Fruit fly (Drosophila melanogaster): Measurements from ENCODE around the gene Mipp1.
A peak's percentile ranks its signal among the peaks of the same experiment; 100 is the strongest.

The Mipp1 gene

dm6 chr3L:16612152-16612551, 39.0 kb upstream of the Mipp1 start, which contains the start of gene CG4101 (continued):
- TF ChIP-seq stc (GFP tag; IDR thresholded peaks at IDR 0.05) = 0 out of 2 replicates have a peak, but pooled peaks have one; percentile 28
- TF ChIP-seq CG16813 (GFP tag; IDR thresholded peaks at IDR 0.05; ENCODE audit: partially characterized antibody) = peak; percentile 75
- TF ChIP-seq btn (GFP tag; optimal IDR thresholded peaks at IDR 0.05) = no peak
- TF ChIP-seq Tbp (GFP tag; optimal IDR thresholded peaks at IDR 0.05) = no peak
- peak; percentile 71; the same call in 1 of the 3 replicates for TF ChIP-seq so (GFP tag; IDR thresholded peaks at IDR 0.05)
- peak; percentile 42 for TF ChIP-seq CG6254 (GFP tag; optimal IDR thresholded peaks at IDR 0.05)
- TF ChIP-seq CG3726 (GFP tag; IDR thresholded peaks at IDR 0.05) = no peak
- peak; percentile 65 for TF ChIP-seq CG18011 (GFP tag; optimal IDR thresholded peaks at IDR 0.05)
- TF ChIP-seq toy (GFP tag; IDR thresholded peaks at IDR 0.05) = 0 out of 2 replicates have a peak, but pooled peaks have one; percentile 18
- TF ChIP-seq Nf-YA (GFP tag; IDR thresholded peaks at IDR 0.05) = no peak
- peak; percentile 84 for TF ChIP-seq CG15696 (tag; optimal IDR thresholded peaks at IDR 0.05)
- no peak for TF ChIP-seq CG14965 (GFP tag; optimal IDR thresholded peaks at IDR 0.05; ENCODE audit: borderline replicate concordance)
- TF ChIP-seq ase (GFP tag; IDR thresholded peaks at IDR 0.05) = peak; percentile 82
- TF ChIP-seq Drgx (GFP tag; IDR thresholded peaks at IDR 0.05) = peak; percentile 51; the same call in 1 of the 2 replicates
- peak; percentile 80 for TF ChIP-seq Fer1 (GFP tag; optimal IDR thresholded peaks at IDR 0.05)
- TF ChIP-seq fru (optimal IDR thresholded peaks at IDR 0.05) = no peak
- TF ChIP-seq CG12659 (GFP tag; optimal IDR thresholded peaks at IDR 0.05) = peak; percentile 86
- peak; percentile 52 for TF ChIP-seq CG11723 (GFP tag; optimal IDR thresholded peaks at IDR 0.05)
- TF ChIP-seq chm (GFP tag; IDR thresholded peaks at IDR 0.05) = no peak
- no peak for TF ChIP-seq Usf (GFP tag; optimal IDR thresholded peaks at IDR 0.05)
- peak; percentile 60 for TF ChIP-seq gsb-n (tag; optimal IDR thresholded peaks at IDR 0.05)
- TF ChIP-seq CG2116 (GFP tag; optimal IDR thresholded peaks at IDR 0.05) = peak; percentile 79
- peak; percentile 54 to 79 for TF ChIP-seq chif (GFP tag; optimal IDR thresholded peaks at IDR 0.05)
- TF ChIP-seq sima (GFP tag; optimal IDR thresholded peaks at IDR 0.05) = no peak
- peak; percentile 85 for TF ChIP-seq sqz (GFP tag; optimal IDR thresholded peaks at IDR 0.05)
- peak; percentile 74 for TF ChIP-seq CG4820 (GFP tag; optimal IDR thresholded peaks at IDR 0.05)
- TF ChIP-seq CG6791 (GFP tag; IDR thresholded peaks at IDR 0.05; ENCODE audit: partially characterized antibody) = peak; percentile 52; the same call in 1 of the 3 replicates
- peak; percentile 86 for TF ChIP-seq CG3847 (GFP tag; IDR thresholded peaks at IDR 0.05)
- peak; percentile 80 for TF ChIP-seq CG10366 (GFP tag; IDR thresholded peaks at IDR 0.05)
- TF ChIP-seq CG17912 (GFP tag; optimal IDR thresholded peaks at IDR 0.05) = peak; percentile 63
- no peak for TF ChIP-seq abd-A (tag; optimal IDR thresholded peaks at IDR 0.05)
- peak; percentile 48 for TF ChIP-seq nau (GFP tag; optimal IDR thresholded peaks at IDR 0.05)
- TF ChIP-seq CG6813 (GFP tag; optimal IDR thresholded peaks at IDR 0.05) = peak; percentile 29
- TF ChIP-seq Hand (GFP tag; optimal IDR thresholded peaks at IDR 0.05) = no peak
- peak; percentile 64 for TF ChIP-seq Dref (GFP tag; IDR thresholded peaks at IDR 0.05)
- TF ChIP-seq disco-r (GFP tag; optimal IDR thresholded peaks at IDR 0.05) = peak; percentile 58
- TF ChIP-seq bab2 (GFP tag; optimal IDR thresholded peaks at IDR 0.05) = peak; percentile 77
- TF ChIP-seq Ets65A (GFP tag) = peak; percentile 96
- TF ChIP-seq ci (GFP tag; IDR thresholded peaks at IDR 0.05) = peak; percentile 82; the same call in 2 of the 3 replicates
- peak; percentile 74 for TF ChIP-seq maf-S (GFP tag; optimal IDR thresholded peaks at IDR 0.05)
- no peak for TF ChIP-seq pita (GFP tag; optimal IDR thresholded peaks at IDR 0.05)
- peak; percentile 62 for TF ChIP-seq CG4730 (GFP tag; IDR thresholded peaks at IDR 0.05)
- TF ChIP-seq Deaf1 (tag; optimal IDR thresholded peaks at IDR 0.05) = peak; percentile 31
- peak; percentile 68 for TF ChIP-seq ttk (GFP tag; IDR thresholded peaks at IDR 0.05)
- peak; percentile 76 for TF ChIP-seq CG12155 (GFP tag; optimal IDR thresholded peaks at IDR 0.05)
- peak; percentile 64 for TF ChIP-seq CG8944 (GFP tag; optimal IDR thresholded peaks at IDR 0.05)
- TF ChIP-seq usp (GFP tag; optimal IDR thresholded peaks at IDR 0.05) = no peak
- TF ChIP-seq lab (GFP tag; optimal IDR thresholded peaks at IDR 0.05) = peak; percentile 79
- peak; percentile 75 for TF ChIP-seq vnd (GFP tag; IDR thresholded peaks at IDR 0.05; ENCODE audit: partially characterized antibody)
- TF ChIP-seq Dip3 (GFP tag; optimal IDR thresholded peaks at IDR 0.05) = peak; percentile 96
- peak; percentile 42 for TF ChIP-seq hkb (optimal IDR thresholded peaks at IDR 0.05)
- TF ChIP-seq hkb (GFP tag; IDR thresholded peaks at IDR 0.05) = peak; percentile 71
